Worm (Caenorhabditis elegans) whole organism, mixed stage, embryonic: ENCODE measurements around the gene T19D12.2.

ENCODE experiments used
- hlh-1 ChIP-seq: fragments of 150-350 bp; optimal IDR thresholded peaks from 2 replicates; lab custom pipeline; 2014; ENCODE audit warnings: missing biosample characterization, missing genetic modification reagents, missing genetic modification characterization
- lin-32 ChIP-seq: fragments of 200-800 bp; sonication (Bioruptor generic); optimal IDR thresholded peaks from 2 replicates; lab custom pipeline; 2018; ENCODE audit warnings: mild to moderate bottlenecking, missing genetic modification characterization, missing compliant biosample characterization
- lsy-2 ChIP-seq: fragments of 150-350 bp; optimal IDR thresholded peaks from 2 replicates; lab custom pipeline; 2014; ENCODE audit warnings: missing biosample characterization, missing genetic modification characterization

DNA sequence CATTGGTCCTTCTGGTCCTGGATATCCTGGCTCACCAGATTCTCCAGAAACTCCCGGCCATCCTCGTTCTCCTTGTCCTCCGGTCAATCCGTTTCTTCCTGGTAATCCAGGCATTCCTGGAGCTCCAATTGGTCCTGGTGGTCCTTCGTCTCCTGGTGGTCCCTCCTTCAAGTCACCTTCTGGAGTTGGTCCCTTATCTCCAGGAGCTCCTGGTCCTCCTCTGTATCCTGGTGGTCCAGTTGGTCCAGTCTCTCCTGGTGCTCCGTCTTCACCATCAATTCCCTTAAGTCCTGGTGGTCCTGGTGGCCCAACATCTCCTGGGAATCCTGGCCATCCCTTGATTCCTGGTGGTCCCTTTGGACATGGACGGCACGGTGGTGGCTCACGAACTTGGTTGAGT lies 49.5 kb downstream of the T19D12.2 start:
- TF ChIP-seq hlh-1 (no peak), lin-32 (no peak), lsy-2 (tag; lab: Kevin White, UChicago) (no peak)
